Worm (Caenorhabditis elegans) whole organism, L2 larva: ENCODE data around the gene F44E5.5.

Experiments
- R02D3.7 ChIP-seq: fragments of 150-350 bp; optimal IDR thresholded peaks from 2 replicates; lab custom pipeline; 2014; ENCODE audit warnings: missing biosample characterization, missing genetic modification characterization
- Y55F3AM.14 ChIP-seq: fragments of 200-800 bp; sonication (Bioruptor generic); optimal IDR thresholded peaks from 2 replicates; lab custom pipeline; 2018; ENCODE audit warnings: mild to moderate bottlenecking, missing genetic modification characterization, missing compliant biosample characterization
- ZK546.5 ChIP-seq: sonication (generic microtip); optimal IDR thresholded peaks from 2 replicates; lab custom pipeline; 2017; ENCODE audit warnings: missing biosample characterization, missing genetic modification characterization
- alr-1 ChIP-seq: fragments of 150-350 bp; optimal IDR thresholded peaks from 2 replicates; lab custom pipeline; 2014; ENCODE audit warnings: missing biosample characterization, missing genetic modification characterization
- aly-2 ChIP-seq: fragments of 150-350 bp; optimal IDR thresholded peaks from 2 replicates; lab custom pipeline; 2014; ENCODE audit warnings: missing biosample characterization, missing genetic modification characterization
- blmp-1 ChIP-seq: sonication (generic microtip); optimal IDR thresholded peaks from 2 replicates; lab custom pipeline; 2017; ENCODE audit warnings: missing genetic modification characterization, mild to moderate bottlenecking, missing compliant biosample characterization, antibody characterized with exemption, moderate library complexity; ENCODE audit not compliant: insufficient read depth
- ceh-16 ChIP-seq: fragments of 150-350 bp; optimal IDR thresholded peaks from 2 replicates; lab custom pipeline; 2014; ENCODE audit warnings: missing biosample characterization, missing genetic modification characterization
- egl-27 ChIP-seq: sonication (generic microtip); optimal IDR thresholded peaks from 3 replicates; lab custom pipeline; 2017; ENCODE audit warnings: missing biosample characterization, missing genetic modification reagents, missing genetic modification characterization
- elt-1 ChIP-seq: fragments of 150-350 bp; optimal IDR thresholded peaks from 2 replicates; lab custom pipeline; 2014; ENCODE audit warnings: missing biosample characterization, missing genetic modification characterization
- elt-3 ChIP-seq: sonication (generic microtip); optimal IDR thresholded peaks from 2 replicates; lab custom pipeline; 2017; ENCODE audit warnings: missing biosample characterization, missing genetic modification characterization
- fos-1 ChIP-seq: fragments of 150-350 bp; optimal IDR thresholded peaks from 2 replicates; lab custom pipeline; 2014; ENCODE audit warnings: missing biosample characterization, missing genetic modification characterization
- gmeb-1 ChIP-seq: fragments of 150-350 bp; optimal IDR thresholded peaks from 2 replicates; lab custom pipeline; 2014; ENCODE audit warnings: missing biosample characterization, missing genetic modification characterization
- lin-39 ChIP-seq: fragments of 150-350 bp; optimal IDR thresholded peaks from 2 replicates; lab custom pipeline; 2014; ENCODE audit warnings: missing biosample characterization, missing genetic modification reagents, missing genetic modification characterization
- lsy-2 ChIP-seq, 2 experiments: fragments of 150-350 bp in 1 of 2; sonication (generic microtip) in 1 of 2; optimal IDR thresholded peaks; 2 replicates each; lab custom pipeline; 2014 to 2017; ENCODE audit warnings: missing biosample characterization in 2 of 2, missing genetic modification characterization in 2 of 2
- mab-5 ChIP-seq: fragments of 150-350 bp; optimal IDR thresholded peaks from 2 replicates; lab custom pipeline; 2014; ENCODE audit warnings: missing biosample characterization, missing genetic modification characterization
- mbf-1 ChIP-seq: sonication (generic microtip); optimal IDR thresholded peaks from 2 replicates; lab custom pipeline; 2017; ENCODE audit warnings: missing biosample characterization, missing genetic modification characterization
- nhr-10 ChIP-seq: sonication (generic microtip); optimal IDR thresholded peaks from 2 replicates; lab custom pipeline; 2017; ENCODE audit warnings: missing biosample characterization, missing genetic modification characterization
- nhr-11 ChIP-seq: fragments of 150-350 bp; optimal IDR thresholded peaks from 2 replicates; lab custom pipeline; 2014; ENCODE audit warnings: missing biosample characterization, missing genetic modification characterization
- nhr-12 ChIP-seq: fragments of 150-350 bp; optimal IDR thresholded peaks from 2 replicates; lab custom pipeline; 2014; ENCODE audit warnings: missing biosample characterization, missing genetic modification characterization
- nhr-129 ChIP-seq: fragments of 150-350 bp; optimal IDR thresholded peaks from 2 replicates; lab custom pipeline; 2014; ENCODE audit warnings: missing biosample characterization, missing genetic modification characterization
- nhr-21 ChIP-seq: fragments of 150-350 bp; optimal IDR thresholded peaks from 2 replicates; lab custom pipeline; 2014; ENCODE audit warnings: missing biosample characterization, missing genetic modification characterization
- nhr-23 ChIP-seq: fragments of 150-350 bp; optimal IDR thresholded peaks from 2 replicates; lab custom pipeline; 2014; ENCODE audit warnings: missing biosample characterization, missing genetic modification reagents, missing genetic modification characterization
- nhr-237 ChIP-seq: fragments of 150-350 bp; optimal IDR thresholded peaks from 2 replicates; lab custom pipeline; 2014; ENCODE audit warnings: missing biosample characterization, missing genetic modification characterization
- nhr-25 ChIP-seq: fragments of 150-350 bp; sonication (generic microtip); optimal IDR thresholded peaks from 3 replicates; lab custom pipeline; 2014; ENCODE audit warnings: missing biosample characterization, missing genetic modification characterization
- nhr-6 ChIP-seq: fragments of 150-350 bp; optimal IDR thresholded peaks from 2 replicates; lab custom pipeline; 2014; ENCODE audit warnings: missing biosample characterization, missing genetic modification characterization
- nhr-77 ChIP-seq: fragments of 150-350 bp; optimal IDR thresholded peaks from 2 replicates; lab custom pipeline; 2014; ENCODE audit warnings: missing biosample characterization, missing genetic modification characterization
- peb-1 ChIP-seq: fragments of 150-350 bp; optimal IDR thresholded peaks from 2 replicates; lab custom pipeline; 2014; ENCODE audit warnings: missing biosample characterization, missing genetic modification characterization
- sem-4 ChIP-seq: fragments of 150-350 bp; optimal IDR thresholded peaks from 2 replicates; lab custom pipeline; 2014; ENCODE audit warnings: missing biosample characterization, missing genetic modification reagents, missing genetic modification characterization
- skn-1 ChIP-seq: sonication (generic microtip); optimal IDR thresholded peaks from 2 replicates; lab custom pipeline; 2017; ENCODE audit warnings: missing biosample characterization, missing genetic modification characterization
- sma-3 ChIP-seq: sonication (generic microtip); optimal IDR thresholded peaks from 2 replicates; lab custom pipeline; 2016; ENCODE audit warnings: missing genetic modification reagents, missing genetic modification characterization, missing compliant biosample characterization
- sma-9 ChIP-seq, 2 experiments: fragments of 150-350 bp in 1 of 2; sonication (generic microtip) in 1 of 2; optimal IDR thresholded peaks; 2 replicates each; lab custom pipeline; 2014 to 2016; ENCODE audit warnings: missing genetic modification characterization in 2 of 2, mild to moderate bottlenecking in 1 of 2, missing biosample characterization in 1 of 2, missing compliant biosample characterization in 1 of 2, missing genetic modification reagents in 1 of 2, moderate library complexity in 1 of 2
- snpc-4 ChIP-seq: fragments of 150-350 bp; optimal IDR thresholded peaks from 2 replicates; lab custom pipeline; 2014; ENCODE audit warnings: missing biosample characterization, missing genetic modification characterization
- unc-39 ChIP-seq: fragments of 150-350 bp; optimal IDR thresholded peaks from 2 replicates; lab custom pipeline; 2014; ENCODE audit warnings: missing biosample characterization, missing genetic modification characterization
- unc-55 ChIP-seq: fragments of 150-350 bp; sonication (generic microtip); optimal IDR thresholded peaks from 3 replicates; lab custom pipeline; 2014; ENCODE audit warnings: missing biosample characterization, missing genetic modification reagents, missing genetic modification characterization
- unc-62 ChIP-seq: fragments of 150-350 bp; optimal IDR thresholded peaks from 2 replicates; lab custom pipeline; 2014; ENCODE audit warnings: missing biosample characterization, missing genetic modification reagents, missing genetic modification characterization
- zag-1 ChIP-seq: fragments of 150-350 bp; optimal IDR thresholded peaks from 2 replicates; lab custom pipeline; 2014; ENCODE audit warnings: missing biosample characterization, missing genetic modification characterization
- ztf-1 ChIP-seq: fragments of 200-800 bp; sonication (Bioruptor generic); conservative IDR thresholded peaks from 2 replicates; pipeline ENCODE4 v1.3.6; 2022; ENCODE audit warnings: missing genetic modification characterization, missing compliant biosample characterization
- ztf-11 ChIP-seq: sonication (generic microtip); optimal IDR thresholded peaks from 2 replicates; lab custom pipeline; 2017; ENCODE audit warnings: missing biosample characterization, missing genetic modification characterization
- ztf-4 ChIP-seq: fragments of 150-350 bp; optimal IDR thresholded peaks from 2 replicates; lab custom pipeline; 2014; ENCODE audit warnings: missing biosample characterization, missing genetic modification characterization

F44E5.5 gene

DNA sequence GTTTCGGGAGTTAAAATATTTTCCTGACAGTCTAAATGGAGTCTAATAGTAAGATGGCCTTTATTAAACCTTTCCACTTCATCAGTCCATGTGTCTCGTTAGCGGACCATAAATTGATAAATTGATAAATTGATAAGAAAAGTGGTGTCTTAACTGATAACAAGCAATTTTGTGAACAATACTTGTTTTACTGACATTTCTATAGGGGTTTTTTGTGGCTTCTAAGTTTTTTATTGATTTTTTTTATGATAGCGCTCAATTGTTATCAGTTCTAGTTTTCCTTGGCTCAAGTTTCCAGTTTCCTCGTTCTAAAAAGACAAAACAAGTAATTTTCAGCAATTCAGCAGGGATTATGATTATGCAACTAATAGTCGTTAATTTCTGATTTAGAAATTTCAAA is 43.0 kb downstream of the F44E5.5 start, which contains the start of gene F43G6.17:
Gene F43G6.17 (plus strand): TSS at position 301 of the 400 bp plus-strand sequence.
- TF ChIP-seq nhr-129 (tag; lab: Kevin White, UChicago) (no peak), egl-27 (tag; lab: Kevin White, UChicago) (no peak), gmeb-1 (tag; lab: Kevin White, UChicago) (no peak), sma-3 (no peak), mbf-1 (no peak), nhr-25 (tag; lab: Kevin White, UChicago) (no peak), aly-2 (tag; lab: Kevin White, UChicago) (no peak), nhr-237 (no peak), zag-1 (no peak), elt-3 (no peak), skn-1 (tag; lab: Kevin White, UChicago) (no peak), nhr-11 (tag; lab: Kevin White, UChicago) (no peak), elt-1 (tag; lab: Kevin White, UChicago) (no peak), peb-1 (no peak), alr-1 (tag; lab: Kevin White, UChicago) (no peak)
- TF ChIP-seq, all 48 proteins: peak for 0

DNA sequence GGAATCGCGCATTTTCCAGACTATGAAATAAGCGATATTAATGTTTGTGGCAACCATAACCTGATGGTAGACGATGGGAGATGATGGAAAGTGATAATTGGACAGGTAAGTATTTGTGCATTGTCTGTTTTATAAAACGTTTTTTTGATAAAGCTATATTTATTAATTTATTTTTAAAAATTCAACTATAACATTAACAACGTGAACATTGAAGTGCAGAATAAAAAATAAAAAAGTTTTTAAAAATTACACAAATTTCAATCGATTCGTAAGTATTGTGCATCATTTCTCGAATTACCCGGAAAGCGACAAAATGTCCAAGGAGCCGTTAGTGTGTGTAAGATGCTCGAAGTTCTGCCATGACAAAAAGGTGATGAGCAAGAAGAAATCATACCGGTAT is 46.8 kb downstream of the F44E5.5 start, which contains the start of gene jmjd-1.1:
Gene jmjd-1.1 (plus strand): TSS at position 301 of the 400 bp plus-strand sequence.
- no peak for TF ChIP-seq lsy-2 (tag; optimal IDR thresholded peaks at IDR 0.05; lab: Kevin White, UChicago)
- no peak for TF ChIP-seq nhr-11 (tag; lab: Kevin White, UChicago)
- TF ChIP-seq lin-39 (tag; lab: Kevin White, UChicago): no peak
- no peak for TF ChIP-seq nhr-12
- TF ChIP-seq, all 48 proteins: peak for 0

DNA sequence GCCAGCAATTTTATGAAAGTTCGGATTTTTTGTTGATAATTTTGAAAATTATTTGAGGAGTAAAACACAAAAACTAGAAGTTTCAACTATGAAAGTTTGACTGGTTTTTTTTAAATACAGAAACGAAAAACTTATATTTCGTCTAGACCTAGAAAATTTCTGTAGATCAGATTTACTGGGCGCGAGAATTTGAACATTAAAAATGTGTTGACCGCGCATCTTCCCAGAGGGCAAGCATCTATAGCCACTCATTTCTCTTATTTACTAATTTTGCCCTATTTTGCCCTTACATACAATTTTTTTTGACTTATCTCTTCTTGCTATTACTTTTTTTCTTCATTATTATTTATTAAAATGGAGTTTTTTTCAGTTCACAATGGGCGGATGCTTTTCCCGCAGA is 49.5 kb downstream of the F44E5.5 start, which contains the start of gene F43G6.10:
Gene F43G6.10 (plus strand): TSS at position 371 of the 400 bp plus-strand sequence.
- TF ChIP-seq unc-39 (no peak), ceh-16 (tag; lab: Kevin White, UChicago) (no peak), fos-1 (no peak), elt-1 (tag; lab: Kevin White, UChicago) (no peak), ztf-11 (tag; lab: Kevin White, UChicago) (no peak), nhr-21 (no peak), ZK546.5 (tag; lab: Kevin White, UChicago) (no peak), skn-1 (tag; lab: Kevin White, UChicago) (no peak), sma-3 (no peak), ztf-4 (no peak), lin-39 (tag; lab: Kevin White, UChicago) (no peak), Y55F3AM.14 (no peak), R02D3.7 (tag; lab: Kevin White, UChicago) (no peak), mbf-1 (no peak), nhr-129 (tag; lab: Kevin White, UChicago) (no peak), blmp-1 (tag; lab: Kevin White, UChicago) (no peak), nhr-10 (tag; lab: Kevin White, UChicago) (no peak), snpc-4 (tag; lab: Kevin White, UChicago) (no peak), elt-3 (no peak), nhr-23 (tag; lab: Kevin White, UChicago) (no peak)

DNA sequence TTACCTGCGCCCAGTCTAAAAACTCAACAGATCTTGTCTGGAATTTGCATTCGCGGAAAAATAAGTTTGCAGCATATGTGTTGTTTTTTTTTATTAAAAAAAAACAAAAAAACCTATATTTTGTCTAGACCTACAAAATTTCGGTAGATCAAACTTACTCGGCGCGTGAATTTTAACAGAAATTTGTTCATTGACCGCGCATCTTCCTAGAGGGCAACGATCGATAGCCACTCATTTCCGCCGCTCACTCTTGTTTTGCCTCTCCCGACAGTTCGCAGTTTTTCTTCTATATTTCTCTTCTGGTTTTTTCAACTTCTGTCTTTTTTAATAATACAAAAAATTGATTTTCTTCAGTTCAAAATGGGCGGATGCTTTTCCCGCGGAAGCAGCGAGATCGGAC is 51.0 kb downstream of the F44E5.5 start, which contains the start of gene F43G6.7:
Gene F43G6.7 (plus strand): TSS at position 355 of the 400 bp plus-strand sequence.
- TF ChIP-seq unc-55 (no peak), ztf-4 (no peak), elt-3 (no peak), nhr-129 (tag; lab: Kevin White, UChicago) (no peak), gmeb-1 (tag; lab: Kevin White, UChicago) (no peak), Y55F3AM.14 (no peak), nhr-10 (tag; lab: Kevin White, UChicago) (no peak), R02D3.7 (tag; lab: Kevin White, UChicago) (no peak), nhr-77 (tag; lab: Kevin White, UChicago) (no peak), unc-39 (no peak), sma-9 (GFP tag; optimal IDR thresholded peaks at IDR 0.05; lab: Kevin White, UChicago) (no peak), sma-9 (tag; optimal IDR thresholded peaks at IDR 0.05; lab: Kevin White, UChicago) (no peak), blmp-1 (tag; lab: Kevin White, UChicago) (no peak), unc-62 (GFP tag; lab: Kevin White, UChicago) (no peak), nhr-6 (tag; lab: Kevin White, UChicago) (no peak), sem-4 (tag; lab: Kevin White, UChicago) (no peak), ztf-1 (GFP tag; lab: Robert Waterston, UW) (no peak), mab-5 (tag; lab: Kevin White, UChicago) (no peak)
